Fruit fly (Drosophila melanogaster) whole organism, embryonic: ENCODE results near the gene Rpt6.

Experiments
- Blimp-1 ChIP-seq: fragments of 200-800 bp; sonication (Bioruptor generic); optimal IDR thresholded peaks from 3 replicates; lab custom pipeline; 2018; ENCODE audit warnings: missing biosample characterization, missing genetic modification characterization, mild to moderate bottlenecking, moderate library complexity, missing genetic modification reagents
- CG10147 ChIP-seq: fragments of 200-800 bp; sonication (Bioruptor generic); optimal IDR thresholded peaks from 2 replicates; lab custom pipeline; 2019; ENCODE audit warnings: missing biosample characterization, mild to moderate bottlenecking, missing genetic modification characterization, moderate library complexity
- CG10462 ChIP-seq: fragments of 200-800 bp; sonication (Bioruptor generic); optimal IDR thresholded peaks from 2 replicates; lab custom pipeline; 2016; ENCODE audit warnings: missing biosample characterization, missing genetic modification characterization
- CG11085 ChIP-seq: fragments of 200-800 bp; sonication (Bioruptor generic); IDR thresholded peaks from 2 replicates; pipeline ENCODE4 v1.3.6; 2022; ENCODE audit warnings: missing biosample characterization, missing genetic modification characterization
- CG13123 ChIP-seq: fragments of 200-800 bp; sonication (Bioruptor generic); optimal IDR thresholded peaks from 2 replicates; lab custom pipeline; 2016; ENCODE audit warnings: missing biosample characterization, missing genetic modification characterization
- CG15011 ChIP-seq: fragments of 200-800 bp; sonication (Bioruptor generic); optimal IDR thresholded peaks from 3 replicates; lab custom pipeline; 2018; ENCODE audit warnings: missing biosample characterization, mild to moderate bottlenecking, missing genetic modification characterization
- CG15269 ChIP-seq: fragments of 200-800 bp; sonication (Bioruptor generic); optimal IDR thresholded peaks from 2 replicates; lab custom pipeline; 2018; ENCODE audit warnings: missing biosample characterization, mild to moderate bottlenecking, missing genetic modification characterization, moderate library complexity
- CG17361 ChIP-seq: fragments of 200-800 bp; sonication (Bioruptor generic); IDR thresholded peaks from 3 replicates; pipeline ENCODE4 v1.3.6; 2022; ENCODE audit warnings: missing biosample characterization, missing genetic modification characterization
- CG1792 ChIP-seq: fragments of 200-800 bp; sonication (Bioruptor generic); optimal IDR thresholded peaks from 2 replicates; lab custom pipeline; 2016; ENCODE audit warnings: missing biosample characterization, missing genetic modification characterization
- CG18011 ChIP-seq: fragments of 200-800 bp; sonication (Bioruptor generic); optimal IDR thresholded peaks from 2 replicates; lab custom pipeline; 2017; ENCODE audit warnings: missing biosample characterization, missing genetic modification characterization, mild to moderate bottlenecking, moderate library complexity, missing genotype
- CG30431 ChIP-seq: fragments of 200-800 bp; sonication (Bioruptor generic); optimal IDR thresholded peaks from 2 replicates; lab custom pipeline; 2017; ENCODE audit warnings: missing biosample characterization, missing genetic modification characterization
- CG34422 ChIP-seq: fragments of 200-800 bp; sonication (Bioruptor generic); IDR thresholded peaks from 3 replicates; pipeline ENCODE4 v1.3.6; 2022; ENCODE audit warnings: missing biosample characterization, missing genetic modification characterization
- CG3726 ChIP-seq: fragments of 200-800 bp; sonication (Bioruptor generic); IDR thresholded peaks from 3 replicates; pipeline ENCODE4, ENCODE4 v1.3.6; 2022; ENCODE audit warnings: missing biosample characterization, missing genetic modification characterization
- CG7987 ChIP-seq: fragments of 200-800 bp; sonication (Bioruptor generic); optimal IDR thresholded peaks from 2 replicates; lab custom pipeline; 2018; ENCODE audit warnings: missing biosample characterization, mild to moderate bottlenecking, missing genetic modification characterization, moderate library complexity
- CG9727 ChIP-seq: fragments of 200-800 bp; sonication (Bioruptor generic); optimal IDR thresholded peaks from 3 replicates; lab custom pipeline; 2017; ENCODE audit warnings: missing biosample characterization, mild to moderate bottlenecking, missing genetic modification characterization
- CG9876 ChIP-seq: fragments of 200-800 bp; sonication (Bioruptor generic); optimal IDR thresholded peaks from 2 replicates; lab custom pipeline; 2016; ENCODE audit warnings: missing biosample characterization, missing genetic modification characterization
- D19B ChIP-seq: fragments of 200-800 bp; sonication (Bioruptor generic); optimal IDR thresholded peaks from 2 replicates; lab custom pipeline; 2017; ENCODE audit warnings: missing biosample characterization, mild to moderate bottlenecking, missing genetic modification characterization
- Dip3 ChIP-seq: fragments of 200-800 bp; sonication (Bioruptor generic); optimal IDR thresholded peaks from 3 replicates; lab custom pipeline; 2016; ENCODE audit warnings: missing biosample characterization, missing genetic modification characterization
- Fer3 ChIP-seq: fragments of 200-800 bp; sonication (Bioruptor generic); optimal IDR thresholded peaks from 2 replicates; lab custom pipeline; 2018; ENCODE audit warnings: missing biosample characterization, mild to moderate bottlenecking, missing genetic modification characterization, moderate library complexity
- Kr ChIP-seq: fragments of 200-800 bp; sonication (Bioruptor generic); optimal IDR thresholded peaks from 2 replicates; lab custom pipeline; 2017; ENCODE audit warnings: missing biosample characterization, mild to moderate bottlenecking, missing genetic modification characterization
- Lhr ChIP-seq: fragments of 200-800 bp; sonication (Bioruptor generic); optimal IDR thresholded peaks from 3 replicates; lab custom pipeline; 2017; ENCODE audit warnings: mild to moderate bottlenecking, missing biosample characterization, missing genetic modification reagents, missing genetic modification characterization
- Lim3 ChIP-seq: fragments of 200-800 bp; sonication (Bioruptor generic); IDR thresholded peaks from 2 replicates; pipeline ENCODE4 v1.3.6; 2022; ENCODE audit warnings: missing biosample characterization, missing genetic modification characterization
- Lpt ChIP-seq: fragments of >200 bp; optimal IDR thresholded peaks from 2 replicates; lab custom pipeline; 2018; ENCODE audit warnings: missing biosample characterization, missing genetic modification characterization
- Myb ChIP-seq: fragments of 200-800 bp; sonication (Bioruptor generic); optimal IDR thresholded peaks from 2 replicates; lab custom pipeline; 2016; ENCODE audit warnings: missing biosample characterization, missing genetic modification characterization
- Scr ChIP-seq: fragments of 200-800 bp; sonication (Bioruptor generic); IDR thresholded peaks from 2 replicates; pipeline ENCODE4 v1.3.6; 2022; ENCODE audit warnings: missing biosample characterization, missing genetic modification characterization; ENCODE audit not compliant: partially characterized antibody
- Sry-δ ChIP-seq: fragments of 200-800 bp; sonication (Bioruptor generic); optimal IDR thresholded peaks from 2 replicates; lab custom pipeline; 2016; ENCODE audit warnings: missing biosample characterization, missing genetic modification characterization
- Taf1 ChIP-seq: fragments of 200-800 bp; sonication (Bioruptor generic); IDR thresholded peaks from 2 replicates; pipeline ENCODE4 v1.3.6; 2022; ENCODE audit warnings: missing biosample characterization, missing genetic modification characterization
- al ChIP-seq: fragments of 200-800 bp; sonication (Bioruptor generic); IDR thresholded peaks from 2 replicates; pipeline ENCODE4 v1.3.6; 2022; ENCODE audit warnings: missing biosample characterization, missing genetic modification characterization
- br ChIP-seq: fragments of >200 bp; optimal IDR thresholded peaks from 2 replicates; lab custom pipeline; 2017
- chn ChIP-seq: fragments of 200-800 bp; sonication (Bioruptor generic); optimal IDR thresholded peaks from 2 replicates; lab custom pipeline; 2016; ENCODE audit warnings: missing biosample characterization, missing genetic modification characterization
- dimm ChIP-seq: fragments of 200-800 bp; sonication (Bioruptor generic); IDR thresholded peaks from 2 replicates; pipeline ENCODE4 v1.3.6; 2022; ENCODE audit warnings: missing biosample characterization, missing genetic modification characterization
- dmrt11E ChIP-seq: fragments of 200-800 bp; sonication (Bioruptor generic); optimal IDR thresholded peaks from 3 replicates; lab custom pipeline; 2018; ENCODE audit warnings: missing biosample characterization, mild to moderate bottlenecking, missing genetic modification characterization, moderate library complexity
- dmrt99B ChIP-seq: fragments of 200-800 bp; sonication (Bioruptor generic); optimal IDR thresholded peaks from 2 replicates; lab custom pipeline; 2018; ENCODE audit warnings: missing biosample characterization, mild to moderate bottlenecking, missing genetic modification characterization, moderate library complexity
- emc ChIP-seq: fragments of 200-800 bp; sonication (Bioruptor generic); optimal IDR thresholded peaks from 2 replicates; lab custom pipeline; 2016; ENCODE audit warnings: missing biosample characterization, missing genetic modification characterization
- ems ChIP-seq: fragments of 200-800 bp; sonication (Bioruptor generic); optimal IDR thresholded peaks from 3 replicates; lab custom pipeline; 2016; ENCODE audit warnings: missing biosample characterization, missing genetic modification characterization
- esg ChIP-seq: fragments of 200-800 bp; sonication (Bioruptor generic); conservative IDR thresholded peaks from 2 replicates; pipeline ENCODE4 v1.3.6; 2022; ENCODE audit warnings: missing biosample characterization, missing genetic modification characterization
- ftz-f1 ChIP-seq: fragments of 200-800 bp; sonication (Bioruptor generic); optimal IDR thresholded peaks from 2 replicates; lab custom pipeline; 2016; ENCODE audit warnings: missing biosample characterization, missing genetic modification characterization
- gcm2 ChIP-seq: fragments of 200-800 bp; sonication (Bioruptor generic); optimal IDR thresholded peaks from 2 replicates; lab custom pipeline; 2016; ENCODE audit warnings: missing biosample characterization, missing genetic modification characterization
- gem ChIP-seq: fragments of 200-800 bp; sonication (Bioruptor generic); optimal IDR thresholded peaks from 2 replicates; lab custom pipeline; 2019; ENCODE audit warnings: missing biosample characterization, mild to moderate bottlenecking, missing genetic modification characterization, moderate library complexity
- gsb ChIP-seq: fragments of 200-800 bp; sonication (Bioruptor generic); IDR thresholded peaks from 2 replicates; pipeline ENCODE4 v1.3.6; 2022; ENCODE audit warnings: missing biosample characterization, missing genetic modification characterization
- insv ChIP-seq, 2 experiments: fragments of 200-800 bp; sonication (Bioruptor generic); optimal IDR thresholded peaks; 3 replicates each; lab custom pipeline; 2016 to 2018; ENCODE audit warnings: missing biosample characterization in 2 of 2, missing genetic modification characterization in 2 of 2
- knrl ChIP-seq: fragments of 200-800 bp; sonication (Bioruptor generic); IDR thresholded peaks from 3 replicates; pipeline ENCODE4 v1.3.6; 2022; ENCODE audit warnings: missing biosample characterization, missing genetic modification characterization; ENCODE audit not compliant: partially characterized antibody
- lbe ChIP-seq: fragments of 200-800 bp; sonication (Bioruptor generic); optimal IDR thresholded peaks from 2 replicates; lab custom pipeline; 2016; ENCODE audit warnings: missing biosample characterization, mild to moderate bottlenecking, missing genetic modification characterization
- odd ChIP-seq: fragments of 200-800 bp; sonication (Bioruptor generic); optimal IDR thresholded peaks from 2 replicates; lab custom pipeline; 2017; ENCODE audit warnings: missing biosample characterization, mild to moderate bottlenecking, missing genetic modification characterization
- pan ChIP-seq, 4 experiments: fragments of >200 bp in 3 of 4; fragments of 200-800 bp in 1 of 4; sonication (Bioruptor generic) in 1 of 4; optimal IDR thresholded peaks in 3 of 4; IDR thresholded peaks in 1 of 4; 2 replicates each; pipeline versions ENCODE4 v1.3.6 to Lab custom; 2017 to 2022; ENCODE audit warnings: missing biosample characterization in 2 of 4, missing genetic modification characterization in 2 of 4, mixed read lengths in 1 of 4
- psq ChIP-seq: fragments of 200-800 bp; sonication (Bioruptor generic); optimal IDR thresholded peaks from 2 replicates; lab custom pipeline; 2017; ENCODE audit warnings: missing biosample characterization, missing genetic modification characterization
- pum ChIP-seq: fragments of 200-800 bp; sonication (Bioruptor generic); optimal IDR thresholded peaks from 2 replicates; lab custom pipeline; 2016; ENCODE audit warnings: missing biosample characterization, missing genetic modification characterization
- so ChIP-seq: fragments of 200-800 bp; sonication (Bioruptor generic); IDR thresholded peaks from 3 replicates; pipeline ENCODE4 v1.3.6; 2022; ENCODE audit warnings: missing biosample characterization, missing genetic modification characterization
- tio ChIP-seq: fragments of 200-800 bp; sonication (Bioruptor generic); optimal IDR thresholded peaks from 2 replicates; lab custom pipeline; 2017; ENCODE audit warnings: missing biosample characterization, missing genetic modification characterization, inconsistent platforms
- wdn ChIP-seq: fragments of 200-800 bp; sonication (Bioruptor generic); IDR thresholded peaks from 2 replicates; pipeline ENCODE4 v1.3.6; 2022; ENCODE audit warnings: missing biosample characterization, missing genetic modification characterization
- wek ChIP-seq: fragments of 200-800 bp; sonication (Bioruptor generic); optimal IDR thresholded peaks from 3 replicates; lab custom pipeline; 2018; ENCODE audit warnings: missing biosample characterization, mild to moderate bottlenecking, missing genetic modification characterization, moderate library complexity

Gene Rpt6

dm6 chrX:21349800-21350309, 34.0 kb downstream of the Rpt6 start, which contains the start of the genes peng and sol (continued):
- no peak for TF ChIP-seq tio (GFP tag; lab: Kevin White, UChicago)
- TF ChIP-seq Blimp-1 (GFP tag; lab: Kevin White, UChicago): peak; percentile 57
- peak; percentile 23 for TF ChIP-seq psq (GFP tag; lab: Kevin White, UChicago)
- peak; percentile 53 for TF ChIP-seq esg (GFP tag; lab: Robert Waterston, UW)
- peak; percentile 56 for TF ChIP-seq wdn (GFP tag; lab: Robert Waterston, UW)
- peak in 1 of 2 experiments; percentile 45 for TF ChIP-seq insv (GFP tag; optimal IDR thresholded peaks at IDR 0.05; lab: Kevin White, UChicago)
- no peak for TF ChIP-seq knrl (GFP tag; lab: Robert Waterston, UW)
- no peak for TF ChIP-seq br (lab: Kevin White, UChicago)
- peak; percentile 14 for TF ChIP-seq CG1792 (GFP tag; lab: Kevin White, UChicago)
- TF ChIP-seq CG15011 (GFP tag; lab: Kevin White, UChicago): no peak
- TF ChIP-seq Fer3 (tag; lab: Kevin White, UChicago): peak; percentile 66
- peak; percentile 80 for TF ChIP-seq Lhr (GFP tag; lab: Kevin White, UChicago)
- TF ChIP-seq Lpt (GFP tag; lab: Kevin White, UChicago): no peak
- TF ChIP-seq CG11085 (GFP tag; lab: Robert Waterston, UW): no peak
- TF ChIP-seq ems (GFP tag; lab: Kevin White, UChicago): peak; percentile 44
- TF ChIP-seq Dip3: peak; percentile 76
- peak; percentile 15 for TF ChIP-seq CG7987 (GFP tag; lab: Kevin White, UChicago)
- TF ChIP-seq lbe (GFP tag; lab: Kevin White, UChicago): peak; percentile 31
- TF ChIP-seq CG30431 (GFP tag; lab: Kevin White, UChicago): peak; percentile 56
- peak; percentile 72 for TF ChIP-seq CG10147
- TF ChIP-seq CG17361 (GFP tag; lab: Robert Waterston, UW): peak; percentile 84; the same call in 2 of the 3 replicates
- peak; percentile 68 for TF ChIP-seq dmrt11E (tag; lab: Kevin White, UChicago)
- no peak for TF ChIP-seq emc (GFP tag; lab: Kevin White, UChicago)
- no peak for TF ChIP-seq dimm (GFP tag; lab: Robert Waterston, UW)
- TF ChIP-seq so (GFP tag; lab: Robert Waterston, UW): no peak
- TF ChIP-seq gem (tag; lab: Kevin White, UChicago): peak; percentile 85
- peak; percentile 49 for TF ChIP-seq ftz-f1
- TF ChIP-seq CG13123 (GFP tag; lab: Kevin White, UChicago): peak; percentile 53
- TF ChIP-seq gcm2 (GFP tag; lab: Kevin White, UChicago): peak; percentile 39
- TF ChIP-seq gsb (GFP tag; lab: Robert Waterston, UW): no peak
- TF ChIP-seq CG9876: peak; percentile 45
- TF ChIP-seq CG9727 (GFP tag; lab: Kevin White, UChicago): peak; percentile 84
- peak; percentile 78 for TF ChIP-seq pum (GFP tag; lab: Kevin White, UChicago)
- peak; percentile 46; the same call in 1 of the 2 replicates for TF ChIP-seq al
- peak; percentile 80 for TF ChIP-seq chn (GFP tag; lab: Kevin White, UChicago)
- TF ChIP-seq pan (optimal IDR thresholded peaks at IDR 0.05; lab: Kevin White, UChicago): no peak
- TF ChIP-seq pan (GFP tag; optimal IDR thresholded peaks at IDR 0.05 in 1 of 2, IDR thresholded peaks at IDR 0.05 in 1 of 2): peak in 1 of 2 experiments; percentile 61
- no peak for TF ChIP-seq dmrt99B
- TF ChIP-seq D19B (GFP tag; lab: Kevin White, UChicago): peak; percentile 42
- TF ChIP-seq Lim3 (GFP tag; lab: Robert Waterston, UW): no peak
- peak; percentile 53 for TF ChIP-seq Sry-δ
- no peak for TF ChIP-seq Kr (GFP tag; lab: Kevin White, UChicago)
- no peak for TF ChIP-seq CG3726 (GFP tag; lab: Robert Waterston, UW)
- TF ChIP-seq Taf1 (GFP tag; lab: Robert Waterston, UW): no peak
- TF ChIP-seq CG10462 (GFP tag; lab: Kevin White, UChicago): peak; percentile 79
- TF ChIP-seq Scr (GFP tag; lab: Robert Waterston, UW): no peak
- peak; percentile 44 for TF ChIP-seq Myb (GFP tag; lab: Kevin White, UChicago)
- no peak; the same call in 2 of the 3 replicates for TF ChIP-seq CG34422 (GFP tag; lab: Robert Waterston, UW)
- TF ChIP-seq CG18011 (GFP tag; lab: Kevin White, UChicago): peak; percentile 50
- TF ChIP-seq wek: no peak
- TF ChIP-seq odd (GFP tag; lab: Kevin White, UChicago): peak; percentile 24
- peak; percentile 68 for TF ChIP-seq CG15269
